Worm (Caenorhabditis elegans): ENCODE results near the gene T24E12.2.

The T24E12.2 gene

ce11 chrII:3808643-3809042 is 25.9 kb downstream of the T24E12.2 start:
- TF ChIP-seq fkh-2 (tag; optimal IDR thresholded peaks at IDR 0.05) = no peak

ce11 chrII:3810550-3810949 is 27.8 kb downstream of the T24E12.2 start:
- TF ChIP-seq nfya-1 (tag; optimal IDR thresholded peaks at IDR 0.05; ENCODE audit: insufficient read depth) (peak; percentile 53), fkh-10 (GFP tag; optimal IDR thresholded peaks at IDR 0.05) (no peak), ztf-4 (tag; optimal IDR thresholded peaks at IDR 0.05) (no peak), nhr-67 (tag; optimal IDR thresholded peaks at IDR 0.05) (no peak), zag-1 (tag; optimal IDR thresholded peaks at IDR 0.05) (no peak), ceh-9 (tag; optimal IDR thresholded peaks at IDR 0.05) (no peak), hmg-11 (tag; optimal IDR thresholded peaks at IDR 0.05) (peak; percentile 57), elt-3 (tag; optimal IDR thresholded peaks at IDR 0.05) (no peak), egl-5 (tag; optimal IDR thresholded peaks at IDR 0.05) (peak; percentile 7), ZK546.5 (tag; optimal IDR thresholded peaks at IDR 0.05) (no peak), eor-1 (tag; optimal IDR thresholded peaks at IDR 0.05) (no peak), aly-2 (tag; optimal IDR thresholded peaks at IDR 0.05) (no peak), nhr-11 (tag; optimal IDR thresholded peaks at IDR 0.05) (no peak), snpc-4 (tag; optimal IDR thresholded peaks at IDR 0.05) (peak; percentile 40), sea-2 (GFP tag; optimal IDR thresholded peaks at IDR 0.05) (no peak), nhr-43 (tag; optimal IDR thresholded peaks at IDR 0.05; ENCODE audit: poor library complexity, severe bottlenecking) (no peak), nhr-25 (tag; optimal IDR thresholded peaks at IDR 0.05) (peak; percentile 14), tbx-2 (tag; optimal IDR thresholded peaks at IDR 0.05) (no peak), nhr-237 (tag; optimal IDR thresholded peaks at IDR 0.05) (no peak), ceh-16 (tag; optimal IDR thresholded peaks at IDR 0.05) (no peak), unc-39 (tag; optimal IDR thresholded peaks at IDR 0.05) (no peak), mml-1 (tag; optimal IDR thresholded peaks at IDR 0.05) (no peak), ama-1 (optimal IDR thresholded peaks at IDR 0.05) (no peak), skn-1 (tag; optimal IDR thresholded peaks at IDR 0.05) (no peak), lsy-12 (tag; optimal IDR thresholded peaks at IDR 0.05) (no peak), R02D3.7 (tag; optimal IDR thresholded peaks at IDR 0.05) (peak; percentile 39), fos-1 (tag; optimal IDR thresholded peaks at IDR 0.05) (no peak), elt-1 (tag; optimal IDR thresholded peaks at IDR 0.05) (no peak), daf-12 (tag; optimal IDR thresholded peaks at IDR 0.05) (no peak), nhr-76 (tag; optimal IDR thresholded peaks at IDR 0.05) (no peak), nhr-77 (tag; optimal IDR thresholded peaks at IDR 0.05) (no peak), lin-39 (tag; optimal IDR thresholded peaks at IDR 0.05) (peak; percentile 73), nhr-23 (tag; optimal IDR thresholded peaks at IDR 0.05) (peak; percentile 33), mdl-1 (tag; optimal IDR thresholded peaks at IDR 0.05) (no peak), nhr-28 (tag; optimal IDR thresholded peaks at IDR 0.05) (no peak), nhr-12 (tag; optimal IDR thresholded peaks at IDR 0.05) (no peak), ztf-11 (tag; optimal IDR thresholded peaks at IDR 0.05) (no peak), unc-62 (GFP tag; optimal IDR thresholded peaks at IDR 0.05) (no peak), elt-2 (tag; optimal IDR thresholded peaks at IDR 0.05) (peak; percentile 78), lin-15B (tag; optimal IDR thresholded peaks at IDR 0.05) (peak; percentile 2), fkh-2 (tag; optimal IDR thresholded peaks at IDR 0.05) (no peak), pha-4 (tag; optimal IDR thresholded peaks at IDR 0.05) (peak; percentile 75), ceh-82 (tag; optimal IDR thresholded peaks at IDR 0.05) (no peak), egl-27 (tag; optimal IDR thresholded peaks at IDR 0.05) (no peak), jun-1 (tag; optimal IDR thresholded peaks at IDR 0.05) (no peak), ceh-28 (tag; optimal IDR thresholded peaks at IDR 0.05) (no peak), pqm-1 (tag; optimal IDR thresholded peaks at IDR 0.05) (peak; percentile 24)

All from whole organism, L3 larva.